Fruit fly (Drosophila melanogaster) whole organism: ENCODE results near the gene bard.

Source experiments
- pan ChIP-seq: fragments of >200 bp; optimal IDR thresholded peaks from 2 replicates; lab custom pipeline; 2017
- usp ChIP-seq: fragments of >200 bp; optimal IDR thresholded peaks from 2 replicates; lab custom pipeline; 2017; ENCODE audit warnings: missing biosample characterization, missing genetic modification characterization, mixed read lengths

DNA sequence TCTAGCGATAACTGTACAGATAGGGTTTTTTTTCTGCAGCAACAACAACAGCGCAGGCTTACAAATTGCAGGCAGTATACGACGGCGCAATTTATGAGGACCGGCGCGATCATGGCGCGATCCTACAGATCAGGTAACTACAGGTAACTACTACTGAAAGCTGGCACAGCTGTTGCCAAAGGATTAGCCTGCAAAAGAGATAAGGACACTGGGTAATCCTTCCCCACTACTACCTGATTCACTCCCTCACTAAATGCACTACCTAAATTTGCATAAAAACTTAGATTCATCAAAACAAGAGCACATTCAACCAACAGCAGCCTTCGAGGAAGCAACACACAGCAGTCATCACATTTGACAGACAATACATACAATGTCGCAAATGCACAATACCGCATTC is at the start of gene bard:
- no peak for TF ChIP-seq usp (GFP tag; lab: Kevin White, UChicago)
- no peak for TF ChIP-seq pan (lab: Kevin White, UChicago)
